Worm (Caenorhabditis elegans) whole organism, L3 larva: Measurements from ENCODE around the gene Y46G5A.22.

Source experiments
- R02D3.7 ChIP-seq: fragments of 150-350 bp; optimal IDR thresholded peaks from 2 replicates; lab custom pipeline; 2014; ENCODE audit warnings: missing biosample characterization, missing genetic modification characterization
- ZK546.5 ChIP-seq: sonication (generic microtip); optimal IDR thresholded peaks from 2 replicates; lab custom pipeline; 2017; ENCODE audit warnings: missing biosample characterization, missing genetic modification characterization
- aly-2 ChIP-seq: fragments of 150-350 bp; optimal IDR thresholded peaks from 2 replicates; lab custom pipeline; 2014; ENCODE audit warnings: missing biosample characterization, missing genetic modification characterization
- ceh-28 ChIP-seq: fragments of 150-350 bp; optimal IDR thresholded peaks from 2 replicates; lab custom pipeline; 2014; ENCODE audit warnings: missing biosample characterization, missing genetic modification reagents, missing genetic modification characterization
- ceh-82 ChIP-seq: fragments of 150-350 bp; optimal IDR thresholded peaks from 2 replicates; lab custom pipeline; 2014; ENCODE audit warnings: missing biosample characterization, missing genetic modification characterization
- ceh-9 ChIP-seq: sonication (generic microtip); optimal IDR thresholded peaks from 2 replicates; lab custom pipeline; 2018; ENCODE audit warnings: missing biosample characterization, missing genetic modification characterization
- egl-5 ChIP-seq: fragments of 150-350 bp; optimal IDR thresholded peaks from 2 replicates; lab custom pipeline; 2017; ENCODE audit warnings: missing biosample characterization, missing genetic modification reagents, missing genetic modification characterization, inconsistent platforms
- elt-1 ChIP-seq: fragments of 150-350 bp; optimal IDR thresholded peaks from 2 replicates; lab custom pipeline; 2014; ENCODE audit warnings: missing biosample characterization, missing genetic modification characterization
- elt-2 ChIP-seq: sonication (generic microtip); optimal IDR thresholded peaks from 2 replicates; lab custom pipeline; 2016; ENCODE audit warnings: missing genetic modification reagents, mild to moderate bottlenecking, missing genetic modification characterization, missing compliant biosample characterization
- elt-3 ChIP-seq, 3 experiments: fragments of 150-350 bp in 1 of 3; sonication (generic microtip) in 2 of 3; optimal IDR thresholded peaks; 2 replicates in 2 of 3; 4 replicates in 1 of 3; lab custom pipeline; 2014 to 2017; ENCODE audit warnings: missing biosample characterization in 3 of 3, missing genetic modification characterization in 3 of 3
- eor-1 ChIP-seq, 2 experiments: fragments of 150-350 bp; optimal IDR thresholded peaks; 2 replicates each; lab custom pipeline; 2014 to 2018; ENCODE audit warnings: missing biosample characterization in 2 of 2, missing genetic modification characterization in 2 of 2
- fkh-10 ChIP-seq: sonication (generic microtip); optimal IDR thresholded peaks from 2 replicates; lab custom pipeline; 2017; ENCODE audit warnings: missing biosample characterization, missing genetic modification reagents, missing genetic modification characterization
- fkh-2 ChIP-seq: fragments of 150-350 bp; optimal IDR thresholded peaks from 2 replicates; lab custom pipeline; 2014; ENCODE audit warnings: missing biosample characterization, missing genetic modification reagents, missing genetic modification characterization
- fos-1 ChIP-seq: fragments of 150-350 bp; optimal IDR thresholded peaks from 2 replicates; lab custom pipeline; 2014; ENCODE audit warnings: missing biosample characterization, missing genetic modification characterization
- hmg-11 ChIP-seq: sonication (generic microtip); optimal IDR thresholded peaks from 2 replicates; lab custom pipeline; 2016; ENCODE audit warnings: missing genetic modification characterization, missing compliant biosample characterization
- lin-15B ChIP-seq: fragments of 150-350 bp; optimal IDR thresholded peaks from 2 replicates; lab custom pipeline; 2014; ENCODE audit warnings: missing biosample characterization, missing genetic modification characterization
- lin-39 ChIP-seq: fragments of 150-350 bp; optimal IDR thresholded peaks from 2 replicates; lab custom pipeline; 2018; ENCODE audit warnings: missing biosample characterization, missing genetic modification reagents, missing genetic modification characterization
- lsy-12 ChIP-seq: sonication (generic microtip); optimal IDR thresholded peaks from 2 replicates; lab custom pipeline; 2016; ENCODE audit warnings: mild to moderate bottlenecking, missing genetic modification characterization, missing compliant biosample characterization
- mml-1 ChIP-seq: fragments of 150-350 bp; sonication (generic microtip); optimal IDR thresholded peaks from 3 replicates; lab custom pipeline; 2014; ENCODE audit warnings: missing biosample characterization, missing genetic modification characterization
- nfya-1 ChIP-seq: sonication (generic microtip); optimal IDR thresholded peaks from 2 replicates; lab custom pipeline; 2017; ENCODE audit warnings: missing genetic modification characterization, mild to moderate bottlenecking, missing compliant biosample characterization, antibody characterized with exemption, moderate library complexity; ENCODE audit not compliant: insufficient read depth
- nhr-12 ChIP-seq: fragments of 150-350 bp; optimal IDR thresholded peaks from 2 replicates; lab custom pipeline; 2014; ENCODE audit warnings: missing biosample characterization, missing genetic modification characterization
- nhr-23 ChIP-seq: fragments of 150-350 bp; optimal IDR thresholded peaks from 2 replicates; lab custom pipeline; 2014; ENCODE audit warnings: missing biosample characterization, missing genetic modification reagents, missing genetic modification characterization
- nhr-237 ChIP-seq: fragments of 150-350 bp; optimal IDR thresholded peaks from 2 replicates; lab custom pipeline; 2014; ENCODE audit warnings: missing biosample characterization, missing genetic modification characterization
- nhr-25 ChIP-seq: sonication (generic microtip); optimal IDR thresholded peaks from 2 replicates; lab custom pipeline; 2017; ENCODE audit warnings: missing biosample characterization, missing genetic modification characterization
- nhr-28 ChIP-seq: fragments of 150-350 bp; optimal IDR thresholded peaks from 2 replicates; lab custom pipeline; 2014; ENCODE audit warnings: missing biosample characterization, missing genetic modification characterization
- nhr-43 ChIP-seq: sonication (generic microtip); optimal IDR thresholded peaks from 2 replicates; lab custom pipeline; 2016; ENCODE audit warnings: mild to moderate bottlenecking, missing genetic modification characterization, missing compliant biosample characterization; ENCODE audit not compliant: poor library complexity, severe bottlenecking
- nhr-67 ChIP-seq: fragments of 150-350 bp; optimal IDR thresholded peaks from 2 replicates; lab custom pipeline; 2014; ENCODE audit warnings: missing biosample characterization, missing genetic modification characterization
- nhr-76 ChIP-seq: fragments of 150-350 bp; sonication (generic microtip); optimal IDR thresholded peaks from 5 replicates; lab custom pipeline; 2014; ENCODE audit warnings: missing biosample characterization, missing genetic modification characterization
- nhr-77 ChIP-seq: fragments of 150-350 bp; optimal IDR thresholded peaks from 2 replicates; lab custom pipeline; 2014; ENCODE audit warnings: missing biosample characterization, missing genetic modification characterization
- pha-4 ChIP-seq: fragments of 150-350 bp; optimal IDR thresholded peaks from 2 replicates; lab custom pipeline; 2014; ENCODE audit warnings: missing biosample characterization, missing genetic modification reagents, missing genetic modification characterization
- pqm-1 ChIP-seq: fragments of 150-350 bp; optimal IDR thresholded peaks from 2 replicates; lab custom pipeline; 2017; ENCODE audit warnings: missing biosample characterization, missing genetic modification characterization, inconsistent platforms
- sea-2 ChIP-seq: fragments of 150-350 bp; sonication (generic microtip); optimal IDR thresholded peaks from 4 replicates; lab custom pipeline; 2014; ENCODE audit warnings: missing biosample characterization, missing genetic modification reagents, missing genetic modification characterization
- skn-1 ChIP-seq: fragments of 150-350 bp; optimal IDR thresholded peaks from 2 replicates; lab custom pipeline; 2014; ENCODE audit warnings: missing biosample characterization, missing genetic modification characterization
- tbx-2 ChIP-seq: sonication (generic microtip); optimal IDR thresholded peaks from 2 replicates; lab custom pipeline; 2016; ENCODE audit warnings: mild to moderate bottlenecking, missing genetic modification characterization, missing compliant biosample characterization
- unc-39 ChIP-seq: sonication (generic microtip); optimal IDR thresholded peaks from 4 replicates; lab custom pipeline; 2017; ENCODE audit warnings: missing biosample characterization, missing genetic modification characterization
- ztf-11 ChIP-seq: fragments of 150-350 bp; optimal IDR thresholded peaks from 2 replicates; lab custom pipeline; 2014; ENCODE audit warnings: missing biosample characterization, missing genetic modification characterization

The Y46G5A.22 gene

DNA sequence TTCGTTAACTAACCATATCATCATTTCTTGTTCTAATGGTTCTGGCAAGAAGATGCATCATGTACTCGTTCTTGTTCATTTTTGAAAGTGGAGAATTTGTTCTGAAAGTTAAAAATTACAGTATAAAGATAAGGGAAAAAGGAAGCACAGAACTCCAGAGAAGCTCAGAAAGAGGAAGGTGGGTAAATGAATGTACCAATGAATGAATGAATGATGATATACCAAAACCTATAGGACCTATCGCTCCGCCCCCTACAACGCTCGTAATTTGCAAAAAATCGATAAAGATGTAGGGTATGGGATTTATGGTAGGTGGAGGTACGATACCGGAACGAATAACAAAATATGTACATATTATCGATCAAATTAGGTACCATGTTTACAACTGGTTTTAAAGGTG, 29.3 kb upstream of the Y46G5A.22 start, which contains the start of gene pes-10:
TSS of gene pes-10 (minus strand) at position 101 of the 400 bp plus-strand sequence.
- TF ChIP-seq lin-15B (tag; lab: Kevin White, UChicago) (no peak), elt-1 (no peak), ZK546.5 (tag; lab: Kevin White, UChicago) (no peak), mml-1 (no peak), egl-5 (tag; lab: Kevin White, UChicago) (no peak), nhr-67 (tag; lab: Kevin White, UChicago) (no peak), lin-39 (tag; lab: Kevin White, UChicago) (no peak), nhr-43 (no peak), aly-2 (tag; lab: Kevin White, UChicago) (no peak), elt-2 (no peak), nfya-1 (tag; lab: Kevin White, UChicago) (no peak), fkh-2 (no peak)

DNA sequence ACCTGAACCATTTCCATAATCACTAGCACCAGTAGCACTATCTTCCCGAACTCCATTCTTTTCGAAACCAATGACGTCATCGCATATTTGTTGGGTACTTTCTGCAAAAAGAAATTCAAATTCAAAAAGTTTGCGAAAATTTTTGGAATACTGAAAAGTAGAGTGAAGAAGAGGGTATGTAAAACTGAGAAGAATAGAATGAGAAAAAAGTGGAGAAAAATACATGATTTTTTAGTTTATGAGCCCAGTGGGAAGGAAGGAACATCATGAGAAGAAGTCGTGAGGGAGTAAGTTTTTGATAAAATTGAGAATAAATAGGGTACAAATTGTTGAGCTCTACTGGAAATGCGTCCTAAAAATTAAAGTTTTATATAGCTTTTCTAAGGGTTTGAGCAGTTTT, 21.7 kb upstream of the Y46G5A.22 start, which contains the start of gene lgc-35:
TSS of gene lgc-35 (minus strand) at position 101 of the 400 bp plus-strand sequence.
- TF ChIP-seq ztf-11 (no peak), fkh-10 (GFP tag; lab: Kevin White, UChicago) (no peak), elt-2 (no peak), nhr-77 (tag; lab: Kevin White, UChicago) (no peak), nhr-12 (tag; lab: Kevin White, UChicago) (no peak), nhr-237 (no peak), tbx-2 (tag; lab: Kevin White, UChicago) (no peak), pha-4 (tag; lab: Kevin White, UChicago) (no peak), nhr-76 (tag; lab: Kevin White, UChicago) (no peak), fos-1 (tag; lab: Kevin White, UChicago) (no peak), R02D3.7 (no peak), skn-1 (tag; lab: Kevin White, UChicago) (no peak), pqm-1 (tag; lab: Kevin White, UChicago) (no peak), fkh-2 (no peak), ceh-9 (tag; lab: Kevin White, UChicago) (no peak), ceh-82 (tag; lab: Kevin White, UChicago) (no peak), aly-2 (tag; lab: Kevin White, UChicago) (no peak), nhr-28 (tag; lab: Kevin White, UChicago) (no peak), lsy-12 (tag; lab: Kevin White, UChicago) (no peak)
- TF ChIP-seq, all 47 proteins: peak for 0

DNA sequence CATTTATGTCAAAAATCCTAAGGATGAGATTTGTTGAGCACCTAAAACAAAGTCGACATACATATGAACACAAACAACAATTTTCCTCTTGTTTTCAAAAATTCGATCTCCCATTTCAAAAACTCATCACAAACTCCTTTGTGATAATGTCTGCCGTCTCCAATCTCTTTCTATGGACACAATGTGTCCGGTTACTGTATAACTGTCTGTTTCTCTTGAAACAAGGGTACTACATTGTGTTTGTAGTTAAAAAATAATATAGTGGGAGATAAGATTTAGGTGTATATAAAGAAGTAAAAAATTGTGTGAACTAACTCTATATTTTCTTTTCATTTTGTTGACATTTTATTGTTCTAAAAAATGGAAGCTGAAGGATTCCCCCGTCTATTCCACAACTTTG, 12.0 kb upstream of the Y46G5A.22 start, which contains the start of gene bcmo-1:
TSS of gene bcmo-1 (plus strand) at position 330 of the 400 bp plus-strand sequence.
- TF ChIP-seq ZK546.5 (tag; lab: Kevin White, UChicago) (no peak), unc-39 (tag; lab: Kevin White, UChicago) (no peak)
- TF ChIP-seq, all 47 proteins: peak for 0

DNA sequence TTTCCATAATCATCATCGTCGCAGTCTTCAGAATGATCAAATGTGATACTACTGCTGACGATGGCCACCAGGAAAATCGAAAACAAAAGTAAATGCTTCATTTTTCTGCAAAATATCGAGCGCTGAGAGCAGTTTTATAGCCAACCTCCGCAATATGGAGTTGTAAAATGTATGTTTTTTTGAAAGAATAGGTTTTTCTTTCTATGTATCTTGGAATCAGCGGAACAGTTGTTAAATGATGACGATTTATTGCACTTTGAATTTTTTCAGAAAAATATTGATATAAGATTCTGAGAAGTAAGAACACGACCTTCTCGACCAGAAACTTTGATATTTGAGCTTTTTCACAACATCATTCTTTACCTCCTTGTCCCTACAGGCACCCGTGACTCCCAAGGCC, 10.5 kb upstream of the Y46G5A.22 start, which contains the start of gene Y46G5A.23:
TSS of gene Y46G5A.23 (minus strand) at position 101 of the 400 bp plus-strand sequence.
- no peak for TF ChIP-seq eor-1 (tag; optimal IDR thresholded peaks at IDR 0.05; lab: Kevin White, UChicago)
- TF ChIP-seq nhr-67 (tag; lab: Kevin White, UChicago) = no peak
- TF ChIP-seq tbx-2 (tag; lab: Kevin White, UChicago) = no peak
- no peak for TF ChIP-seq nhr-23

DNA sequence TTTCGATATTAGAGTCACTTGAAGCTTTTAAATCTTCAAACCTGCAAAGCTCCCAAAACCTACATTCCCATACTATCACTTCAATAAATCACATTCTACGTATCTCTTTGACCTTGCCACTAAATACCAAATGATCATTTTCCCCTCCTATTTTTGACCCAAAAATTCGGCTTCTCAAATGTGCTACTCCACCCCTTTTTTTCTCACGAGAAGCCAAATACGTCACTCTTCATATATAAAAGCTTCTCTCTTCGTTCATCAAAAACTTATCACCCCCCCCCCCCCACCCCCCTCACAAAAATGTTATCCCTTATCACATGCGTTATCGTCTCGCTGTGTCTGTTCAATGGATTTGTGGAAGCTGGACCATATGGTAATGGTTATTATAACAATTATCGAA, 8.4 kb upstream of the Y46G5A.22 start, which contains the start of gene Y46G5A.38:
TSS of gene Y46G5A.38 (plus strand) at position 301 of the 400 bp plus-strand sequence.
- TF ChIP-seq ceh-28 (no peak), tbx-2 (tag; lab: Kevin White, UChicago) (no peak), ZK546.5 (tag; lab: Kevin White, UChicago) (no peak), ztf-11 (no peak), sea-2 (no peak), lin-39 (tag; lab: Kevin White, UChicago) (no peak), nhr-12 (tag; lab: Kevin White, UChicago) (no peak), elt-3 (tag; optimal IDR thresholded peaks at IDR 0.05; lab: Kevin White, UChicago) (no peak), nhr-25 (no peak), hmg-11 (no peak)
